Fruit fly (Drosophila melanogaster): ENCODE results near the gene CG14304.

CG14304 gene

DNA sequence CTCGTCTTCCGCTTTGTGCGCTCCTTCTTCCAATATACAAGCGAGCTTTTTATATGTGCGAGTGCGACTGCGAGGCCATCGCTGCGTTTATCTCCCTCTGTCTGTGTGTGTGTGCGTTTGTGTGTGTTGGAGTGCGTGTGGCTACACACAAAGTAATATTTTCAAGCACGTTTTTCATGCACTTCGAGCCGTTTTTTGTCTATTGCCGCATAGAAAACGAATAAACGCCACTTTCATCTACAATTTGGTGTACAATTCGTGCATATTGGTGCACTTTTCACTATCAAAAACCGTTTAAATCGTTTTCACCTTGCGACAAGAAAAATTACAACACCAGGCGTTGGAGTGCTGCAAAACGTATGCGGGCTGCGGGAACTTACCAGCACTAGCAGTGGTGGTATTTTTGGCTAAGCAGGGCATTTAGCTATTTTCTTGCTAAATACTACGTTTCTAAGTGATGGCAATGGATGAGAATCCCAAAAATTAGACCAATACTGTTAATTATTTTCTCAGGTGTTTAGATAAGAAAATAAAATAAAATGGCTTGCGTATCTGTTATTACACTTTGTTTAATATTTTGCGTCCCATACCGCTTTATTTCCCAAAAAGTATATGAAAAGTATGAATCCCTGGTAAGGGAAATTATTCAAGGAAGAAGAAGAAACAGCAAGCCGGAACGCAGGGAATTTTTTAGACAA, 38.0 kb upstream of the CG14304 start, which contains the start of the genes CG31224 and CstF64 (continued):
- TF ChIP-seq CG9797 (GFP tag; optimal IDR thresholded peaks at IDR 0.05), result peak; percentile 50
- TF ChIP-seq gro (GFP tag; optimal IDR thresholded peaks at IDR 0.05), result peak; percentile 83
- TF ChIP-seq CG2129 (GFP tag; IDR thresholded peaks at IDR 0.05; ENCODE audit: partially characterized antibody), result no peak
- TF ChIP-seq CG7357 (GFP tag; IDR thresholded peaks at IDR 0.05), result peak; percentile 47; the same call in 2 of the 3 replicates
- TF ChIP-seq CG2712 (tag; optimal IDR thresholded peaks at IDR 0.05), result peak; percentile 86
- TF ChIP-seq grau (tag; optimal IDR thresholded peaks at IDR 0.05), result peak; percentile 81
- TF ChIP-seq h (optimal IDR thresholded peaks at IDR 0.05), result no peak
- TF ChIP-seq prd (optimal IDR thresholded peaks at IDR 0.05), result no peak
- TF ChIP-seq prd (GFP tag; IDR thresholded peaks at IDR 0.05), result peak; percentile 89
- TF ChIP-seq CG17612 (GFP tag; IDR thresholded peaks at IDR 0.05), result no peak
- peak; percentile 77 for TF ChIP-seq CG32772 (GFP tag; IDR thresholded peaks at IDR 0.05)
- TF ChIP-seq BEAF-32 (GFP tag; optimal IDR thresholded peaks at IDR 0.05), result peak; percentile 54
- TF ChIP-seq GATAe (GFP tag; conservative IDR thresholded peaks at IDR 0.05), result 0 out of 2 replicates have a peak, but pooled peaks have one; percentile 51
- TF ChIP-seq Mad (GFP tag; optimal IDR thresholded peaks at IDR 0.05), result peak; percentile 93
- peak; percentile 52 for TF ChIP-seq Ravus (GFP tag; IDR thresholded peaks at IDR 0.05)
- TF ChIP-seq cas (GFP tag; IDR thresholded peaks at IDR 0.05), result peak; percentile 51; the same call in 1 of the 2 replicates
- TF ChIP-seq HmgD (GFP tag; optimal IDR thresholded peaks at IDR 0.05), result peak; percentile 86
- TF ChIP-seq pum (GFP tag; optimal IDR thresholded peaks at IDR 0.05), result peak; percentile 88
- no peak for TF ChIP-seq CG15073 (GFP tag; optimal IDR thresholded peaks at IDR 0.05)
- TF ChIP-seq CG30020 (tag; optimal IDR thresholded peaks at IDR 0.05), result peak; percentile 76
- TF ChIP-seq Side (GFP tag; optimal IDR thresholded peaks at IDR 0.05), result peak; percentile 83
- TF ChIP-seq slou (GFP tag; optimal IDR thresholded peaks at IDR 0.05), result peak; percentile 67
- peak; percentile 68 for TF ChIP-seq CG4328 (GFP tag; optimal IDR thresholded peaks at IDR 0.05)
- peak; percentile 54 for TF ChIP-seq CG12299 (tag; optimal IDR thresholded peaks at IDR 0.05)
- TF ChIP-seq br (optimal IDR thresholded peaks at IDR 0.05), result no peak
- peak; percentile 86 for TF ChIP-seq CG32532 (GFP tag; IDR thresholded peaks at IDR 0.05)
- peak; percentile 71 for TF ChIP-seq CG9437 (GFP tag; optimal IDR thresholded peaks at IDR 0.05)
- TF ChIP-seq CG13624 (GFP tag; optimal IDR thresholded peaks at IDR 0.05), result peak; percentile 92
- peak; percentile 94 for TF ChIP-seq HLH54F (GFP tag; optimal IDR thresholded peaks at IDR 0.05)
- peak; percentile 27 for TF ChIP-seq CG6854 (GFP tag; optimal IDR thresholded peaks at IDR 0.05)
- TF ChIP-seq mld (GFP tag; IDR thresholded peaks at IDR 0.05; ENCODE audit: partially characterized antibody), result no peak
- TF ChIP-seq CG11247 (GFP tag; IDR thresholded peaks at IDR 0.05), result peak; percentile 80
- peak; percentile 80 for TF ChIP-seq CG12104 (GFP tag; optimal IDR thresholded peaks at IDR 0.05)
- TF ChIP-seq Lhr (GFP tag; optimal IDR thresholded peaks at IDR 0.05), result no peak
- peak; percentile 84 for TF ChIP-seq Atf-2 (GFP tag; optimal IDR thresholded peaks at IDR 0.05)
- peak; percentile 91 for TF ChIP-seq CG31224 (GFP tag; IDR thresholded peaks at IDR 0.05)
- peak; percentile 80 for TF ChIP-seq dysf (GFP tag; IDR thresholded peaks at IDR 0.05)
- TF ChIP-seq vnd (GFP tag; IDR thresholded peaks at IDR 0.05; ENCODE audit: partially characterized antibody), result no peak
- peak; percentile 55 for TF ChIP-seq croc (GFP tag; conservative IDR thresholded peaks at IDR 0.05)
- TF ChIP-seq CG1792 (GFP tag; optimal IDR thresholded peaks at IDR 0.05), result peak; percentile 83
- TF ChIP-seq CG2120 (GFP tag; optimal IDR thresholded peaks at IDR 0.05), result peak; percentile 95
- no peak; the same call in 2 of the 3 replicates for TF ChIP-seq knrl (GFP tag; IDR thresholded peaks at IDR 0.05; ENCODE audit: partially characterized antibody)
- TF ChIP-seq CG8290 (GFP tag; optimal IDR thresholded peaks at IDR 0.05), result peak; percentile 83
- TF ChIP-seq CG8290 (tag; optimal IDR thresholded peaks at IDR 0.05), result no peak
- TF ChIP-seq CG16779 (GFP tag; IDR thresholded peaks at IDR 0.05), result no peak
- no peak for TF ChIP-seq nau (GFP tag; optimal IDR thresholded peaks at IDR 0.05)
- peak; percentile 1 for TF ChIP-seq ab (GFP tag; optimal IDR thresholded peaks at IDR 0.05)
- peak; percentile 86; the same call in 2 of the 3 replicates for TF ChIP-seq zfh1 (GFP tag; IDR thresholded peaks at IDR 0.05)
- peak; percentile 84 for TF ChIP-seq CG4282 (GFP tag; optimal IDR thresholded peaks at IDR 0.05)
- TF ChIP-seq lbe (GFP tag; optimal IDR thresholded peaks at IDR 0.05), result peak; percentile 57
- TF ChIP-seq Kr (GFP tag; optimal IDR thresholded peaks at IDR 0.05), result no peak
- TF ChIP-seq ap (GFP tag; IDR thresholded peaks at IDR 0.05), result peak; percentile 75
